Worm (Caenorhabditis elegans) whole organism, early embryonic: ENCODE data around the gene gyg-1.

Experiments
- B0310.2 ChIP-seq: sonication (generic microtip); optimal IDR thresholded peaks from 2 replicates; lab custom pipeline; 2016; ENCODE audit warnings: mild to moderate bottlenecking, missing genetic modification characterization, missing compliant biosample characterization
- F13C5.2 ChIP-seq: sonication (generic microtip); optimal IDR thresholded peaks from 2 replicates; lab custom pipeline; 2017; ENCODE audit warnings: mild to moderate bottlenecking, missing genetic modification characterization, inconsistent platforms, missing compliant biosample characterization
- aly-1 ChIP-seq: sonication (generic microtip); optimal IDR thresholded peaks from 2 replicates; lab custom pipeline; 2016; ENCODE audit warnings: missing genetic modification characterization, missing compliant biosample characterization
- ama-1 ChIP-seq: fragments of 150-350 bp; optimal IDR thresholded peaks from 2 replicates; lab custom pipeline; 2014
- ceh-13 ChIP-seq: fragments of 200-800 bp; sonication (Bioruptor generic); optimal IDR thresholded peaks from 2 replicates; lab custom pipeline; 2018; ENCODE audit warnings: mild to moderate bottlenecking, missing genetic modification characterization, missing compliant biosample characterization
- ceh-36 ChIP-seq: sonication (generic microtip); optimal IDR thresholded peaks from 2 replicates; lab custom pipeline; 2016; ENCODE audit warnings: missing genetic modification characterization, inconsistent platforms, missing compliant biosample characterization
- ets-7 ChIP-seq: sonication (generic microtip); optimal IDR thresholded peaks from 2 replicates; lab custom pipeline; 2016; ENCODE audit warnings: missing genotype, missing genetic modification characterization, missing compliant biosample characterization
- flt-1 ChIP-seq: fragments of 200-800 bp; sonication (Bioruptor generic); IDR thresholded peaks from 2 replicates; pipeline ENCODE4 v1.3.6; 2022; ENCODE audit warnings: missing genetic modification characterization, missing compliant biosample characterization
- hmbx-1 ChIP-seq: sonication (generic microtip); optimal IDR thresholded peaks from 2 replicates; lab custom pipeline; 2016; ENCODE audit warnings: mild to moderate bottlenecking, missing genetic modification characterization, missing compliant biosample characterization
- hmg-4 ChIP-seq: fragments of 200-800 bp; sonication (Bioruptor generic); optimal IDR thresholded peaks from 2 replicates; lab custom pipeline; 2018; ENCODE audit warnings: mild to moderate bottlenecking, missing genetic modification characterization, missing compliant biosample characterization
- pes-1 ChIP-seq: fragments of 200-800 bp; sonication (Bioruptor generic); IDR thresholded peaks from 2 replicates; pipeline ENCODE4 v1.3.6; 2022; ENCODE audit warnings: missing genetic modification reagents, missing genetic modification characterization, missing compliant biosample characterization
- scrt-1 ChIP-seq: fragments of 200-800 bp; sonication (Bioruptor generic); IDR thresholded peaks from 2 replicates; pipeline ENCODE4 v1.3.6; 2022; ENCODE audit warnings: missing genetic modification characterization, missing compliant biosample characterization
- sea-1 ChIP-seq: fragments of 200-800 bp; sonication (Bioruptor generic); conservative IDR thresholded peaks from 2 replicates; pipeline ENCODE4 v1.3.6; 2022; ENCODE audit warnings: missing genetic modification characterization, missing compliant biosample characterization
- tbx-37 ChIP-seq: fragments of 200-800 bp; sonication (Bioruptor generic); conservative IDR thresholded peaks from 2 replicates; pipeline ENCODE4 v1.3.6; 2022; ENCODE audit warnings: missing genetic modification reagents, missing genetic modification characterization, missing compliant biosample characterization

ce11 chrX:3542242-3542641 lies 4.8 kb downstream of the gyg-1 start, which contains the start of gene rgs-7:
- TF ChIP-seq ama-1 (lab: Kevin White, UChicago) (no peak), ceh-13 (GFP tag; lab: Kevin White, UChicago) (no peak), flt-1 (GFP tag; lab: Robert Waterston, UW) (no peak), tbx-37 (GFP tag; lab: Robert Waterston, UW) (no peak), scrt-1 (no peak), B0310.2 (tag; lab: Kevin White, UChicago) (no peak), sea-1 (no peak), hmbx-1 (tag; lab: Kevin White, UChicago) (no peak), ets-7 (tag; lab: Kevin White, UChicago) (no peak), aly-1 (tag; lab: Kevin White, UChicago) (no peak), ceh-36 (tag; lab: Kevin White, UChicago) (no peak), hmg-4 (GFP tag; lab: Kevin White, UChicago) (no peak), F13C5.2 (no peak), pes-1 (no peak)
